Worm (Caenorhabditis elegans) whole organism, L1 larva: Measurements from ENCODE around the gene jmjd-1.2.

ENCODE experiments used
- ceh-88 ChIP-seq: fragments of 200-800 bp; sonication (Bioruptor generic); IDR thresholded peaks from 2 replicates; pipeline ENCODE4 v1.3.6; 2022; ENCODE audit warnings: missing genetic modification characterization, missing compliant biosample characterization
- egl-13 ChIP-seq: sonication (generic microtip); optimal IDR thresholded peaks from 2 replicates; lab custom pipeline; 2016; ENCODE audit warnings: missing genotype, missing genetic modification reagents, missing genetic modification characterization, missing compliant biosample characterization
- elt-2 ChIP-seq: sonication (generic microtip); optimal IDR thresholded peaks from 2 replicates; lab custom pipeline; 2016; ENCODE audit warnings: missing genetic modification characterization, mild to moderate bottlenecking, inconsistent platforms, missing compliant biosample characterization, missing genetic modification reagents
- lin-35 ChIP-seq, 2 experiments: fragments of 150-350 bp; optimal IDR thresholded peaks; 2 replicates each; lab custom pipeline; 2014; ENCODE audit warnings: missing biosample characterization in 2 of 2, missing genetic modification characterization in 2 of 2, missing genetic modification reagents in 2 of 2
- lsy-2 ChIP-seq, 2 experiments: fragments of 150-350 bp; optimal IDR thresholded peaks; 2 replicates each; lab custom pipeline; 2014; ENCODE audit warnings: missing biosample characterization in 2 of 2, missing genetic modification characterization in 2 of 2
- mdl-1 ChIP-seq, 2 experiments: fragments of 150-350 bp; optimal IDR thresholded peaks; 2 replicates each; lab custom pipeline; 2014 to 2017; ENCODE audit warnings: missing biosample characterization in 2 of 2, missing genetic modification characterization in 2 of 2, inconsistent platforms in 1 of 2
- nhr-76 ChIP-seq: sonication (generic microtip); optimal IDR thresholded peaks from 2 replicates; lab custom pipeline; 2017; ENCODE audit warnings: missing biosample characterization, missing genetic modification characterization
- snpc-4 ChIP-seq: fragments of 150-350 bp; optimal IDR thresholded peaks from 2 replicates; lab custom pipeline; 2014; ENCODE audit warnings: missing biosample characterization, missing genetic modification characterization
- unc-86 ChIP-seq: sonication (generic microtip); optimal IDR thresholded peaks from 2 replicates; lab custom pipeline; 2016; ENCODE audit warnings: missing genetic modification characterization, missing compliant biosample characterization

ce11 chrIV:4686291-4686830, 25.6 kb downstream of the jmjd-1.2 start:
- no peak for TF ChIP-seq mdl-1 (tag; optimal IDR thresholded peaks at IDR 0.05; lab: Kevin White, UChicago)
- no peak for TF ChIP-seq lsy-2 (tag; optimal IDR thresholded peaks at IDR 0.05; lab: Kevin White, UChicago)
- no peak for TF ChIP-seq unc-86
- no peak for TF ChIP-seq ceh-88 (GFP tag; lab: Robert Waterston, UW)
- no peak for TF ChIP-seq elt-2 (tag; lab: Kevin White, UChicago)
- TF ChIP-seq nhr-76 (tag; lab: Kevin White, UChicago) = no peak
- no peak for TF ChIP-seq lin-35 (GFP tag; optimal IDR thresholded peaks at IDR 0.05; lab: Kevin White, UChicago)
- no peak for TF ChIP-seq snpc-4 (tag; lab: Kevin White, UChicago)
- TF ChIP-seq egl-13 (tag; lab: Kevin White, UChicago) = no peak
